Worm (Caenorhabditis elegans) whole organism, late embryonic: Measurements from ENCODE around the gene R11E3.2.

Experiments
- C38D4.7 ChIP-seq: fragments of 200-800 bp; sonication (Bioruptor generic); optimal IDR thresholded peaks from 2 replicates; lab custom pipeline; 2018; ENCODE audit warnings: mild to moderate bottlenecking, missing genetic modification characterization, moderate library complexity, missing compliant biosample characterization
- K02D7.2 ChIP-seq: sonication (generic microtip); optimal IDR thresholded peaks from 2 replicates; lab custom pipeline; 2017; ENCODE audit warnings: mild to moderate bottlenecking, missing genetic modification characterization, missing compliant biosample characterization
- K09A11.1 ChIP-seq: sonication (generic microtip); optimal IDR thresholded peaks from 2 replicates; lab custom pipeline; 2017; ENCODE audit warnings: antibody characterized with exemption, mild to moderate bottlenecking, missing genetic modification characterization, missing compliant biosample characterization; ENCODE audit not compliant: insufficient read depth
- Y22D7AL.16 ChIP-seq: sonication (generic microtip); optimal IDR thresholded peaks from 2 replicates; lab custom pipeline; 2016; ENCODE audit warnings: missing genetic modification characterization, missing compliant biosample characterization
- ahr-1 ChIP-seq: sonication (generic microtip); optimal IDR thresholded peaks from 2 replicates; lab custom pipeline; 2016; ENCODE audit warnings: missing genetic modification characterization, missing compliant biosample characterization
- ceh-14 ChIP-seq: sonication (generic microtip); optimal IDR thresholded peaks from 2 replicates; lab custom pipeline; 2016; ENCODE audit warnings: missing genotype, missing genetic modification characterization, missing compliant biosample characterization
- ceh-2 ChIP-seq: sonication (generic microtip); optimal IDR thresholded peaks from 2 replicates; lab custom pipeline; 2016; ENCODE audit warnings: missing genotype, missing genetic modification characterization, missing compliant biosample characterization
- ceh-22 ChIP-seq: sonication (generic microtip); optimal IDR thresholded peaks from 2 replicates; lab custom pipeline; 2017; ENCODE audit warnings: missing biosample characterization, missing genetic modification characterization
- ceh-31 ChIP-seq: sonication (generic microtip); optimal IDR thresholded peaks from 2 replicates; lab custom pipeline; 2016; ENCODE audit warnings: missing genetic modification characterization, missing compliant biosample characterization
- ceh-34 ChIP-seq: sonication (generic microtip); optimal IDR thresholded peaks from 2 replicates; lab custom pipeline; 2016; ENCODE audit warnings: mild to moderate bottlenecking, missing genetic modification characterization, missing compliant biosample characterization
- ceh-48 ChIP-seq: sonication (generic microtip); optimal IDR thresholded peaks from 2 replicates; lab custom pipeline; 2016; ENCODE audit warnings: missing genetic modification characterization, inconsistent platforms, missing compliant biosample characterization
- ceh-6 ChIP-seq: fragments of 200-800 bp; sonication (Bioruptor generic); optimal IDR thresholded peaks from 2 replicates; lab custom pipeline; 2018; ENCODE audit warnings: mild to moderate bottlenecking, missing genetic modification characterization, missing compliant biosample characterization
- elt-2 ChIP-seq: sonication (generic microtip); optimal IDR thresholded peaks from 2 replicates; lab custom pipeline; 2016; ENCODE audit warnings: missing genetic modification reagents, missing genetic modification characterization, missing compliant biosample characterization
- fkh-6 ChIP-seq: sonication (generic microtip); optimal IDR thresholded peaks from 2 replicates; lab custom pipeline; 2016; ENCODE audit warnings: missing genetic modification characterization, missing compliant biosample characterization
- gmeb-2 ChIP-seq: sonication (generic microtip); optimal IDR thresholded peaks from 2 replicates; lab custom pipeline; 2016; ENCODE audit warnings: missing genetic modification characterization, inconsistent platforms, missing compliant biosample characterization
- hlh-13 ChIP-seq: fragments of 200-800 bp; sonication (Bioruptor generic); optimal IDR thresholded peaks from 2 replicates; lab custom pipeline; 2018; ENCODE audit warnings: mild to moderate bottlenecking, missing genetic modification characterization, missing compliant biosample characterization
- hlh-6 ChIP-seq: sonication (generic microtip); optimal IDR thresholded peaks from 2 replicates; lab custom pipeline; 2016; ENCODE audit warnings: missing genotype, missing genetic modification characterization, missing compliant biosample characterization
- hlh-8 ChIP-seq: sonication (generic microtip); optimal IDR thresholded peaks from 2 replicates; lab custom pipeline; 2016; ENCODE audit warnings: missing genotype, missing genetic modification characterization, missing compliant biosample characterization
- lim-6 ChIP-seq: sonication (generic microtip); optimal IDR thresholded peaks from 2 replicates; lab custom pipeline; 2016; ENCODE audit warnings: missing genetic modification characterization, missing compliant biosample characterization
- madf-2 ChIP-seq: sonication (generic microtip); optimal IDR thresholded peaks from 2 replicates; lab custom pipeline; 2017; ENCODE audit warnings: missing genetic modification characterization, missing compliant biosample characterization
- mec-3 ChIP-seq: sonication (generic microtip); optimal IDR thresholded peaks from 2 replicates; lab custom pipeline; 2016; ENCODE audit warnings: borderline replicate concordance, missing genetic modification characterization, missing compliant biosample characterization
- nfya-1 ChIP-seq: sonication (generic microtip); optimal IDR thresholded peaks from 2 replicates; lab custom pipeline; 2017; ENCODE audit warnings: missing genetic modification characterization, mild to moderate bottlenecking, missing compliant biosample characterization, antibody characterized with exemption, moderate library complexity
- nhr-11 ChIP-seq: fragments of 150-350 bp; optimal IDR thresholded peaks from 2 replicates; lab custom pipeline; 2014; ENCODE audit warnings: missing biosample characterization, missing genetic modification characterization
- npax-4 ChIP-seq: sonication (generic microtip); optimal IDR thresholded peaks from 2 replicates; lab custom pipeline; 2016; ENCODE audit warnings: missing genetic modification characterization, missing compliant biosample characterization
- odd-2 ChIP-seq: sonication (generic microtip); optimal IDR thresholded peaks from 2 replicates; lab custom pipeline; 2017; ENCODE audit warnings: antibody characterized with exemption, mild to moderate bottlenecking, missing genetic modification characterization, missing compliant biosample characterization
- pat-9 ChIP-seq: fragments of 200-800 bp; sonication (Bioruptor generic); optimal IDR thresholded peaks from 2 replicates; lab custom pipeline; 2018; ENCODE audit warnings: mild to moderate bottlenecking, missing genetic modification characterization, moderate library complexity, missing compliant biosample characterization
- pha-4 ChIP-seq: fragments of 150-350 bp; optimal IDR thresholded peaks from 2 replicates; lab custom pipeline; 2018; ENCODE audit warnings: missing biosample characterization, missing genetic modification reagents, missing genetic modification characterization
- pros-1 ChIP-seq: fragments of 150-350 bp; optimal IDR thresholded peaks from 2 replicates; lab custom pipeline; 2014; ENCODE audit warnings: missing biosample characterization, missing genetic modification reagents, missing genetic modification characterization
- ref-2 ChIP-seq: sonication (generic microtip); optimal IDR thresholded peaks from 2 replicates; lab custom pipeline; 2016; ENCODE audit warnings: missing genetic modification characterization, missing compliant biosample characterization
- rnt-1 ChIP-seq: sonication (generic microtip); optimal IDR thresholded peaks from 2 replicates; lab custom pipeline; 2016; ENCODE audit warnings: missing genetic modification characterization, missing compliant biosample characterization
- sox-2 ChIP-seq: fragments of 200-800 bp; sonication (Bioruptor generic); IDR thresholded peaks from 2 replicates; pipeline ENCODE4 v1.3.6; 2022; ENCODE audit warnings: missing genetic modification reagents, missing genetic modification characterization, missing compliant biosample characterization
- syd-9 ChIP-seq: sonication (generic microtip); optimal IDR thresholded peaks from 2 replicates; lab custom pipeline; 2016; ENCODE audit warnings: mild to moderate bottlenecking, missing genetic modification characterization, moderate library complexity, missing compliant biosample characterization
- tbx-2 ChIP-seq: sonication (generic microtip); optimal IDR thresholded peaks from 2 replicates; lab custom pipeline; 2016; ENCODE audit warnings: missing genetic modification characterization, missing compliant biosample characterization
- tbx-7 ChIP-seq: sonication (generic microtip); optimal IDR thresholded peaks from 2 replicates; lab custom pipeline; 2016; ENCODE audit warnings: missing genotype, missing genetic modification characterization, missing compliant biosample characterization
- ttx-3 ChIP-seq: sonication (generic microtip); optimal IDR thresholded peaks from 2 replicates; lab custom pipeline; 2016; ENCODE audit warnings: missing genetic modification reagents, missing genetic modification characterization, missing compliant biosample characterization
- unc-3 ChIP-seq, 2 experiments: fragments of 200-800 bp in 1 of 2; sonication (Bioruptor generic) in 1 of 2; sonication (generic microtip) in 1 of 2; conservative IDR thresholded peaks in 1 of 2; optimal IDR thresholded peaks in 1 of 2; 2 replicates each; pipeline versions ENCODE4 v1.3.6 to Lab custom; 2016 to 2022; ENCODE audit warnings: missing compliant biosample characterization in 2 of 2, missing genetic modification characterization in 2 of 2, missing genetic modification reagents in 1 of 2
- unc-42 ChIP-seq: sonication (generic microtip); optimal IDR thresholded peaks from 2 replicates; lab custom pipeline; 2016; ENCODE audit warnings: missing genotype, missing genetic modification characterization, missing compliant biosample characterization
- zip-5 ChIP-seq: sonication (generic microtip); optimal IDR thresholded peaks from 2 replicates; lab custom pipeline; 2016; ENCODE audit warnings: missing genetic modification characterization, missing compliant biosample characterization

The R11E3.2 gene

DNA sequence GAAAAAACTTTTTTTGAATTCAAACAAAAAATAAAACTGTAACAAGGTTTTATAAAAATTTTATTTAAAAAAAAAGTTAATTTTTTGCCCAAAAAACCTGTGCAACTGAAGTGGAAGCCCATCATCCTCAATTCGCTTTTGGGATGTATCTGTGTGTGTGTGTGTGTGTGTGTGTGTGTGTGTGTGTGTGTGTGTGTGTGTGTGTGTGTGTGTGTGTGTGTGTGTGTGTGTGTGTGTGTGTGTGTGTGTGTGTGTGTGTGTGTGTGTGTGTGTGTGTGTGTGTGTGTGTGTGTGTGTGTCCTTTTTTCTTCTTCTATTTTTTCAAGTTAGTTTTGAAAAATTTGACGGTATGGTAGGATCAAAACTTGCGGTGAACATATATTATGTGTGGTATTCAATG lies 12.8 kb downstream of the R11E3.2 start:
- TF ChIP-seq gmeb-2 (tag; lab: Kevin White, UChicago) = peak; percentile 19

ce11 chrIV:4788332-4788731 lies 16.4 kb downstream of the R11E3.2 start, which contains the start of gene nhr-104:
TSS of gene nhr-104 (minus strand) at chrIV:4788692.
- TF ChIP-seq elt-2 (tag; lab: Kevin White, UChicago) = peak; percentile 29
- TF ChIP-seq hlh-13 = no peak
- no peak for TF ChIP-seq madf-2 (tag; lab: Kevin White, UChicago)

DNA sequence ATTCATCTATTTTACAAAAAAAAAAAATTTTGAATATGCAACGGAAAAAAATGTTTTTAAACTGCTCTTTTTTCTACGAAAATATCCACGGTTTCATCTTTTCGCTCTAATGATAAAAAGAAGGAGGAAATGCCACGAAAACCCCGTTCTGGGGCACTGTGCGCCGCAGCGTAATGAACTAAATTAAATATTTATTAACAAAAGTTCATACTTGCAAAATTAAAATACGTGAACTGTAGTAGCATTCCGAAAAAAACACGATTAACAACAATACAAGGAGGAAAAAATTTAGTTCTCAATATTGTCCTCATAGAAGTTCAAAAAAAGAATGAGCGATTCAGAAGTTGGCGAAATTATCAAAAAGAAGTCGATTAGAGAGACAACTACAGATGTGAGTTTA lies 17.6 kb downstream of the R11E3.2 start, which contains the start of gene R11E3.1:
R11E3.1 (plus strand) TSS at position 301 of the 400 bp plus-strand sequence.
- TF ChIP-seq pros-1 (tag; lab: Kevin White, UChicago) (no peak), unc-3 (GFP tag; conservative IDR thresholded peaks at IDR 0.05; lab: Robert Waterston, UW) (no peak), unc-3 (tag; optimal IDR thresholded peaks at IDR 0.05; lab: Kevin White, UChicago) (no peak), ceh-14 (tag; lab: Kevin White, UChicago) (no peak), sox-2 (GFP tag; lab: Robert Waterston, UW) (no peak), ceh-48 (tag; lab: Kevin White, UChicago) (no peak), tbx-2 (tag; lab: Kevin White, UChicago) (no peak), pat-9 (tag; lab: Kevin White, UChicago) (no peak), ceh-6 (GFP tag; lab: Kevin White, UChicago) (no peak), pha-4 (tag; lab: Kevin White, UChicago) (no peak), nhr-11 (tag; lab: Kevin White, UChicago) (no peak), odd-2 (tag; lab: Kevin White, UChicago) (no peak), C38D4.7 (no peak), tbx-7 (tag; lab: Kevin White, UChicago) (no peak), ref-2 (tag; lab: Kevin White, UChicago) (no peak), K09A11.1 (no peak), rnt-1 (tag; lab: Kevin White, UChicago) (no peak), npax-4 (tag; lab: Kevin White, UChicago) (no peak)
- TF ChIP-seq, all 69 proteins: peak for 0

DNA sequence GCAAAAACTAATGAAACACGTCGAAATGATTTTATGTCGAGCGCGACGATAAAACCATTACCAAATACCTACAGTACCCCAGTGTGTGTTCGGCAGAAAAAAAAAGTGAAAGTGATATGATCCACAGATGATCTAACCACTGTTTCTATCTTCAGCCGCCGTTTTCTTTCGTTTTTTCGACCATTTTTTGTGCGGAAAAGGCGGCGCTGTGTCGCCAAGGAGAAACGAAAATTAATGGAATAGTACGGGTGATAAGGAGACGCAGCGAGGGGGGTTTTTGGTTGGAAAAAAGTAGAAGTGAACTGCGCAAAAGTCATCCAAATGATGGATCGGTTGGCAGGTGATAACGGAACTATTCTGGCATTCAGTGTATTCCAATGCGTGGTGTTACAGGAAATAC lies 23.2 kb downstream of the R11E3.2 start:
- no peak for TF ChIP-seq ahr-1
- no peak for TF ChIP-seq sox-2 (GFP tag; lab: Robert Waterston, UW)
- TF ChIP-seq ceh-14 (tag; lab: Kevin White, UChicago) = no peak
- no peak for TF ChIP-seq hlh-8 (tag; lab: Kevin White, UChicago)
- no peak for TF ChIP-seq K02D7.2 (tag; lab: Kevin White, UChicago)
- no peak for TF ChIP-seq Y22D7AL.16 (tag; lab: Kevin White, UChicago)
- no peak for TF ChIP-seq mec-3
- TF ChIP-seq fkh-6 (tag; lab: Kevin White, UChicago) = no peak
- TF ChIP-seq npax-4 (tag; lab: Kevin White, UChicago) = no peak
- no peak for TF ChIP-seq zip-5
- no peak for TF ChIP-seq ttx-3 (tag; lab: Kevin White, UChicago)
- TF ChIP-seq pros-1 (tag; lab: Kevin White, UChicago) = no peak
- no peak for TF ChIP-seq unc-3 (GFP tag; conservative IDR thresholded peaks at IDR 0.05; lab: Robert Waterston, UW)
- no peak for TF ChIP-seq unc-3 (tag; optimal IDR thresholded peaks at IDR 0.05; lab: Kevin White, UChicago)
- TF ChIP-seq hlh-6 (tag; lab: Kevin White, UChicago) = no peak
- no peak for TF ChIP-seq syd-9
- no peak for TF ChIP-seq madf-2 (tag; lab: Kevin White, UChicago)
- TF ChIP-seq ceh-2 (tag; lab: Kevin White, UChicago) = no peak

DNA sequence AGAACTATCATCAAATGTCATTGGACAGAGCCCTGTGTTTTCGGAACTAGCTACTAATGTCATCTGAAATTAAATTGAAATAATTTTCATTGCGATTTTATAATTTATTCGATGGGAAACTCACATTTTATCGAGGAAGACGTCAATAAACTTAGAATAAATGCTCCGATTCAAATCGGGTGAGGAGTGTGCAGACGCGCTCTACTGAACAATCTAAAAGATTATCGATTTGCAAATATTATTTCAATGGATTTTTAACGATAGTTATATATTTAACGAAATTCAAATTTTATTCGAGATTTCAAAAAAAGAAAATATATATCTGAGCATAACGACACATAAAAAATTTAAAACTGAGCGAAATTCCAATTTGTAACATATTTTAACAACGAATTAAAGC lies 27.2 kb downstream of the R11E3.2 start, which contains the start of gene eor-1:
eor-1 (minus strand) TSS at position 65 of the 400 bp plus-strand sequence.
- peak; percentile 39 for TF ChIP-seq ceh-31 (tag; lab: Kevin White, UChicago)
- TF ChIP-seq K02D7.2 (tag; lab: Kevin White, UChicago) = no peak
- no peak for TF ChIP-seq lim-6 (tag; lab: Kevin White, UChicago)
- TF ChIP-seq ceh-34 = peak; percentile 9
- TF ChIP-seq ceh-48 (tag; lab: Kevin White, UChicago) = peak; percentile 93
- no peak for TF ChIP-seq C38D4.7
- no peak for TF ChIP-seq ceh-22
- TF ChIP-seq unc-42 (tag; lab: Kevin White, UChicago) = peak; percentile 26
- TF ChIP-seq nfya-1 (tag; lab: Kevin White, UChicago) = peak; percentile 45
